Worm (Caenorhabditis elegans) whole organism, young adult: Measurements from ENCODE around the gene clec-223.

Experiments used
- B0019.2 ChIP-seq: fragments of 200-800 bp; sonication (Bioruptor generic); conservative IDR thresholded peaks from 2 replicates; pipeline ENCODE4 v1.3.6; 2022; ENCODE audit warnings: missing genetic modification reagents, missing genetic modification characterization, missing compliant biosample characterization
- C17E4.6 ChIP-seq: fragments of 200-800 bp; sonication (Bioruptor generic); IDR thresholded peaks from 2 replicates; pipeline ENCODE4 v1.3.6; 2022; ENCODE audit warnings: missing genetic modification reagents, missing genetic modification characterization, missing compliant biosample characterization
- D2030.7 ChIP-seq: fragments of 200-800 bp; sonication (Bioruptor generic); IDR thresholded peaks from 2 replicates; pipeline ENCODE4 v1.3.6; 2022; ENCODE audit warnings: missing genetic modification reagents, missing genetic modification characterization, missing compliant biosample characterization
- F10E7.11 ChIP-seq: sonication (generic microtip); optimal IDR thresholded peaks from 2 replicates; lab custom pipeline; 2017; ENCODE audit warnings: mild to moderate bottlenecking, missing genetic modification characterization, moderate library complexity, missing compliant biosample characterization
- F22D6.2 ChIP-seq: sonication (generic microtip); optimal IDR thresholded peaks from 2 replicates; lab custom pipeline; 2016; ENCODE audit warnings: mild to moderate bottlenecking, missing genetic modification characterization, missing compliant biosample characterization
- F33H1.4 ChIP-seq: fragments of 200-800 bp; sonication (Bioruptor generic); IDR thresholded peaks from 2 replicates; pipeline ENCODE4 v1.3.6; 2022; ENCODE audit warnings: missing genetic modification reagents, missing genetic modification characterization, missing compliant biosample characterization
- F49E8.2 ChIP-seq: sonication (generic microtip); optimal IDR thresholded peaks from 3 replicates; lab custom pipeline; 2017; ENCODE audit warnings: missing genetic modification characterization, mild to moderate bottlenecking, missing compliant biosample characterization, antibody characterized with exemption, moderate library complexity; ENCODE audit not compliant: insufficient read depth
- F55B11.4 ChIP-seq: sonication (generic microtip); optimal IDR thresholded peaks from 2 replicates; lab custom pipeline; 2016; ENCODE audit warnings: missing compliant biosample characterization, missing genetic modification characterization, borderline replicate concordance; ENCODE audit not compliant: insufficient read depth
- K12H6.12 ChIP-seq: fragments of 200-800 bp; sonication (Bioruptor generic); optimal IDR thresholded peaks from 2 replicates; lab custom pipeline; 2018; ENCODE audit warnings: mild to moderate bottlenecking, missing genetic modification characterization, missing compliant biosample characterization
- Y53F4B.3 ChIP-seq: fragments of 200-800 bp; sonication (Bioruptor generic); IDR thresholded peaks from 2 replicates; pipeline ENCODE4 v1.3.6; 2022; ENCODE audit warnings: missing genetic modification reagents, missing genetic modification characterization, missing compliant biosample characterization
- Y53G8AR.9 ChIP-seq: fragments of 200-800 bp; sonication (Bioruptor generic); conservative IDR thresholded peaks from 2 replicates; pipeline ENCODE4 v1.3.6; 2022; ENCODE audit warnings: missing genetic modification reagents, missing genetic modification characterization, missing compliant biosample characterization
- Y67H2A.10 ChIP-seq: fragments of 200-800 bp; sonication (Bioruptor generic); conservative IDR thresholded peaks from 2 replicates; pipeline ENCODE4 v1.3.6; 2022; ENCODE audit warnings: missing genetic modification reagents, missing genetic modification characterization, missing compliant biosample characterization
- Y95B8A.8 ChIP-seq: fragments of 200-800 bp; sonication (Bioruptor generic); IDR thresholded peaks from 2 replicates; pipeline ENCODE4 v1.3.6; 2022; ENCODE audit warnings: missing genetic modification reagents, missing genetic modification characterization, missing compliant biosample characterization
- ama-1 ChIP-seq, 3 experiments: fragments of 150-350 bp in 1 of 3; sonication (generic microtip) in 2 of 3; optimal IDR thresholded peaks; 2 replicates each; lab custom pipeline; 2014 to 2018; ENCODE audit warnings: missing biosample characterization in 2 of 3, missing genetic modification characterization in 2 of 3, missing genetic modification reagents in 2 of 3
- attf-3 ChIP-seq: fragments of 200-800 bp; sonication (Bioruptor generic); conservative IDR thresholded peaks from 2 replicates; pipeline ENCODE4 v1.3.6; 2022; ENCODE audit warnings: missing genetic modification reagents, missing genetic modification characterization, missing compliant biosample characterization
- bed-1 ChIP-seq: fragments of 200-800 bp; sonication (Bioruptor generic); IDR thresholded peaks from 2 replicates; pipeline ENCODE4 v1.3.6; 2022; ENCODE audit warnings: missing genetic modification reagents, missing genetic modification characterization, missing compliant biosample characterization
- bed-2 ChIP-seq: fragments of 200-800 bp; sonication (Bioruptor generic); IDR thresholded peaks from 2 replicates; pipeline ENCODE4 v1.3.6; 2022; ENCODE audit warnings: missing genetic modification reagents, missing genetic modification characterization, missing compliant biosample characterization
- dpl-1 ChIP-seq: fragments of 150-350 bp; optimal IDR thresholded peaks from 2 replicates; lab custom pipeline; 2014; ENCODE audit warnings: missing biosample characterization, missing genetic modification reagents, missing genetic modification characterization
- ekl-4 ChIP-seq: fragments of 200-800 bp; sonication (Bioruptor generic); IDR thresholded peaks from 2 replicates; pipeline ENCODE4 v1.3.6; 2022; ENCODE audit warnings: missing genetic modification reagents, missing genetic modification characterization, missing compliant biosample characterization
- hlh-12 ChIP-seq: sonication (generic microtip); optimal IDR thresholded peaks from 2 replicates; lab custom pipeline; 2016; ENCODE audit warnings: missing genetic modification characterization, missing compliant biosample characterization
- hsf-1 ChIP-seq: fragments of 200-800 bp; sonication (Bioruptor generic); IDR thresholded peaks from 2 replicates; pipeline ENCODE4 v1.3.6; 2022; ENCODE audit warnings: missing genetic modification reagents, missing genetic modification characterization, missing compliant biosample characterization
- lin-35 ChIP-seq, 3 experiments: fragments of 150-350 bp in 2 of 3; sonication (generic microtip) in 1 of 3; optimal IDR thresholded peaks; 2 replicates each; lab custom pipeline; 2014 to 2018; ENCODE audit warnings: missing biosample characterization in 3 of 3, missing genetic modification characterization in 3 of 3, missing genetic modification reagents in 3 of 3
- lsl-1 ChIP-seq: fragments of 200-800 bp; sonication (Bioruptor generic); optimal IDR thresholded peaks from 2 replicates; lab custom pipeline; 2018; ENCODE audit warnings: mild to moderate bottlenecking, missing genetic modification characterization, moderate library complexity, missing compliant biosample characterization
- lsy-27 ChIP-seq: sonication (generic microtip); optimal IDR thresholded peaks from 2 replicates; lab custom pipeline; 2017; ENCODE audit warnings: missing genetic modification characterization, mild to moderate bottlenecking, missing compliant biosample characterization, antibody characterized with exemption, missing genotype, borderline replicate concordance; ENCODE audit not compliant: insufficient read depth
- madf-3 ChIP-seq: fragments of 200-800 bp; sonication (Bioruptor generic); IDR thresholded peaks from 2 replicates; pipeline ENCODE4 v1.3.6; 2022; ENCODE audit warnings: missing genetic modification reagents, missing genetic modification characterization, missing compliant biosample characterization
- madf-6 ChIP-seq: fragments of 200-800 bp; sonication (Bioruptor generic); IDR thresholded peaks from 2 replicates; pipeline ENCODE4 v1.3.6; 2022; ENCODE audit warnings: missing genetic modification reagents, missing genetic modification characterization, missing compliant biosample characterization
- mcd-1 ChIP-seq: fragments of 200-800 bp; sonication (Bioruptor generic); IDR thresholded peaks from 2 replicates; pipeline ENCODE4 v1.3.6; 2022; ENCODE audit warnings: missing genetic modification reagents, missing genetic modification characterization, missing compliant biosample characterization
- nfya-1 ChIP-seq: sonication (generic microtip); optimal IDR thresholded peaks from 2 replicates; lab custom pipeline; 2017; ENCODE audit warnings: antibody characterized with exemption, missing compliant biosample characterization, missing genetic modification characterization, borderline replicate concordance; ENCODE audit not compliant: insufficient read depth
- nhr-27 ChIP-seq: fragments of 200-800 bp; sonication (Bioruptor generic); optimal IDR thresholded peaks from 2 replicates; lab custom pipeline; 2018; ENCODE audit warnings: mild to moderate bottlenecking, missing genetic modification characterization, moderate library complexity, missing compliant biosample characterization
- nhr-80 ChIP-seq: sonication (generic microtip); optimal IDR thresholded peaks from 2 replicates; lab custom pipeline; 2016; ENCODE audit warnings: missing genetic modification characterization, missing compliant biosample characterization
- pbrm-1 ChIP-seq: fragments of 200-800 bp; sonication (Bioruptor generic); IDR thresholded peaks from 2 replicates; pipeline ENCODE4 v1.3.6; 2022; ENCODE audit warnings: missing genetic modification reagents, missing genetic modification characterization, missing compliant biosample characterization
- rcor-1 ChIP-seq: fragments of 200-800 bp; sonication (Bioruptor generic); IDR thresholded peaks from 2 replicates; pipeline ENCODE4 v1.3.6; 2022; ENCODE audit warnings: missing genetic modification reagents, missing genetic modification characterization, missing compliant biosample characterization
- snpc-3.4 ChIP-seq: sonication (generic microtip); optimal IDR thresholded peaks from 2 replicates; lab custom pipeline; 2017; ENCODE audit warnings: missing genetic modification characterization, mild to moderate bottlenecking, missing compliant biosample characterization, antibody characterized with exemption, moderate library complexity, missing genotype, missing genetic modification reagents
- somi-1 ChIP-seq: fragments of 200-800 bp; sonication (Bioruptor generic); optimal IDR thresholded peaks from 2 replicates; lab custom pipeline; 2018; ENCODE audit warnings: mild to moderate bottlenecking, missing genetic modification characterization, missing compliant biosample characterization
- unc-130 ChIP-seq: sonication (generic microtip); optimal IDR thresholded peaks from 2 replicates; lab custom pipeline; 2016; ENCODE audit warnings: missing genetic modification reagents, missing genetic modification characterization, missing compliant biosample characterization
- xnd-1 ChIP-seq: sonication (generic microtip); optimal IDR thresholded peaks from 2 replicates; lab custom pipeline; 2016; ENCODE audit warnings: missing genotype, missing genetic modification reagents, missing genetic modification characterization, missing compliant biosample characterization
- ztf-6 ChIP-seq: fragments of 200-800 bp; sonication (Bioruptor generic); IDR thresholded peaks from 2 replicates; pipeline ENCODE4 v1.3.6; 2022; ENCODE audit warnings: missing genetic modification reagents, missing genetic modification characterization, missing compliant biosample characterization

The clec-223 gene

DNA sequence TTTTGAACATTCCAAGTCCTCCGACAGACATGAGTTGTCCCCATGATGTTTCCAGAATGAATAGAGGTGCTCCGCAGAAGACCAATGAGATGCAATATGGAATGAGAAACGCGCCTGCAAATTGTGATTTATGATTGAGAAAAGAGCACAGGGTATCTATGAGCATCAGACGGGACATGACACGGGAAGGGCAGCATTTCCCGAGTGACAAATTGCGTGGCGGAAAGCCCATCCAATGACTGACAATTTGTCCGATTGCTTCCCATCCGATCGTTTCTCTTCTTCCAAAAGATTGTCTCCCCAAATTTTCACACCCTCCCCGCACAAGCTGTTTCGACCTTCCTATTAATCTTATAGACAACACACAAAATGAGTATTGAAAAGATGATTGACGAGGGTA, 34.8 kb downstream of the clec-223 start:
- no peak for TF ChIP-seq lsy-27 (tag; lab: Kevin White, UChicago)
- TF ChIP-seq K12H6.12 (tag; lab: Kevin White, UChicago): no peak

DNA sequence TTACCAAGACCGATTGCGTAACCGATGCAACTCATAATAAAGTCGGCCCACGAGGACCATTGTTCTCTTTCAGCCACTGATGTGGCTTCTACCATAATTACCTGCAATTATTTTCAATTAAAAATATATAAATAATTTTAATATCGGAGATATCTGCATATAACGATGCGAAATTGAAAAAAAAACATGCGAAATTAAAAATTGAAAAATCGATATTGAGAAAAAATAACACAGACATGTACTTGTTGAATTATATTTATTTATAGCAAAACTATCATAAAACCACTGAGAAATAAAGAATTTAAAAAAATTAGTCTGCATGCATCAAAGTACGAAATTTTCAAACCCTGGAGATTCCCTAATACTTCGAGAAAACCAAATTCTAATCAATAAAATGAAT, 35.4 kb downstream of the clec-223 start, which contains the start of gene snf-11:
Gene snf-11 (minus strand): TSS at position 101 of the 400 bp plus-strand sequence.
- TF ChIP-seq lsy-27 (tag; lab: Kevin White, UChicago): no peak
- TF ChIP-seq nhr-27 (tag; lab: Kevin White, UChicago): no peak
- TF ChIP-seq unc-130: no peak

DNA sequence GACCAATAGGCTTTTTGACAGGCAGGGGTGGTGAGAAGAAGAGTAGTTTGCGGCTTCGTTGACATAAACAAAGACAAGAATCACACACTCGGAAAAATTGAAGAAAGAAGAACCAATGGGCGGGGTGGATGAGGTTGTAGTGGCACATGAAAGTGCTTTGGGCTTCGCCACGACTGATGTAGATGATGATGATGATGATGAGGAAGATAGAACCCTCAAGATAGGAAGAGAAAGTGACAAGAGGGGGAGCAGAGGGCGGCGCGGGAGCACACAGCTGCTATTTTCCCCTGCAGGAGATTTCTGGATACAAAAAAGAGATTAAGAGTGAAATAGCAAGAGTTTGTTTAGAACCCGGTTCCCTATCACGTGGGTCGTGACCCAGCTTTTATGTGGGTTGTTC, 36.0 kb downstream of the clec-223 start:
- TF ChIP-seq F55B11.4 (tag; lab: Kevin White, UChicago): no peak
- TF ChIP-seq madf-6: no peak
- TF ChIP-seq Y53F4B.3 (GFP tag; lab: Robert Waterston, UW): no peak
- no peak for TF ChIP-seq bed-1 (GFP tag; lab: Robert Waterston, UW)
- peak; percentile 15 for TF ChIP-seq somi-1 (GFP tag; lab: Kevin White, UChicago)
- TF ChIP-seq D2030.7 (GFP tag; lab: Robert Waterston, UW): no peak
- TF ChIP-seq hsf-1: no peak
- TF ChIP-seq snpc-3.4: no peak
- TF ChIP-seq ztf-6 (GFP tag; lab: Robert Waterston, UW): no peak
- TF ChIP-seq K12H6.12 (tag; lab: Kevin White, UChicago): peak; percentile 17

DNA sequence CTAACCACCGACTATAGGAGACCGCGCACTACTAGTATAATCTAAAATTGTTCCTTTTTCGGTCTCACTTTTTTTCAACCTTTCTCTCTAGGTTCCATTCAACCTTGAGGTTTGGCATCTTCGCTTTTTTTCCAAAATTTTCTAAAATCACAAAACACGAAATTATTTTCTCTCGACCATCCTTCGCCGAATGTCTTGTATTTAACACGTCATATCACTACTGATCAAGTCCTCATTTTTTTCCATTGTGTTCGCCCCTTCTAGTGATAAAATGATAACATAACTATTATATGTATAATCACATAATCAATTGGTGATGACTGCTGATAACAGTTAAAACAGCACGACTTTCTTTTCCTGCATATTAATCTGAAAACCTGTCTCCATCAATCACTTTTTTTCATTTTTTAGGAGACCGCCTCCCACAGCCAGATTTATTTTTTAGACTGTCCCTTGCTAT, 38.1 kb downstream of the clec-223 start, which contains the start of gene T03F7.7:
Gene T03F7.7 (plus strand): TSS at position 410 of the 460 bp plus-strand sequence.
- TF ChIP-seq hlh-12 (tag; lab: Kevin White, UChicago): no peak
- TF ChIP-seq F49E8.2: no peak
- no peak for TF ChIP-seq attf-3 (GFP tag; lab: Robert Waterston, UW)
- TF ChIP-seq ama-1 (optimal IDR thresholded peaks at IDR 0.05; lab: Kevin White, UChicago): no peak
- TF ChIP-seq ama-1 (GFP tag; optimal IDR thresholded peaks at IDR 0.05; lab: Kevin White, UChicago): no peak
- no peak for TF ChIP-seq xnd-1 (tag; lab: Kevin White, UChicago)
- TF ChIP-seq B0019.2 (GFP tag; lab: Robert Waterston, UW): no peak
- TF ChIP-seq rcor-1: no peak
- peak; percentile 92 for TF ChIP-seq nhr-80 (tag; lab: Kevin White, UChicago)

- TF ChIP-seq bed-2 (GFP tag; lab: Robert Waterston, UW): no peak
- no peak for TF ChIP-seq madf-3
- TF ChIP-seq F22D6.2 (tag; lab: Kevin White, UChicago): no peak
- no peak for TF ChIP-seq F33H1.4 (GFP tag; lab: Robert Waterston, UW)
- no peak for TF ChIP-seq mcd-1 (GFP tag; lab: Robert Waterston, UW)
- TF ChIP-seq unc-130: no peak
- TF ChIP-seq Y53G8AR.9: no peak
- TF ChIP-seq, all 124 proteins: peak for 0
These were observed 40.0 kb downstream of the clec-223 start for ce11 chrV:11312904-11313303.

DNA sequence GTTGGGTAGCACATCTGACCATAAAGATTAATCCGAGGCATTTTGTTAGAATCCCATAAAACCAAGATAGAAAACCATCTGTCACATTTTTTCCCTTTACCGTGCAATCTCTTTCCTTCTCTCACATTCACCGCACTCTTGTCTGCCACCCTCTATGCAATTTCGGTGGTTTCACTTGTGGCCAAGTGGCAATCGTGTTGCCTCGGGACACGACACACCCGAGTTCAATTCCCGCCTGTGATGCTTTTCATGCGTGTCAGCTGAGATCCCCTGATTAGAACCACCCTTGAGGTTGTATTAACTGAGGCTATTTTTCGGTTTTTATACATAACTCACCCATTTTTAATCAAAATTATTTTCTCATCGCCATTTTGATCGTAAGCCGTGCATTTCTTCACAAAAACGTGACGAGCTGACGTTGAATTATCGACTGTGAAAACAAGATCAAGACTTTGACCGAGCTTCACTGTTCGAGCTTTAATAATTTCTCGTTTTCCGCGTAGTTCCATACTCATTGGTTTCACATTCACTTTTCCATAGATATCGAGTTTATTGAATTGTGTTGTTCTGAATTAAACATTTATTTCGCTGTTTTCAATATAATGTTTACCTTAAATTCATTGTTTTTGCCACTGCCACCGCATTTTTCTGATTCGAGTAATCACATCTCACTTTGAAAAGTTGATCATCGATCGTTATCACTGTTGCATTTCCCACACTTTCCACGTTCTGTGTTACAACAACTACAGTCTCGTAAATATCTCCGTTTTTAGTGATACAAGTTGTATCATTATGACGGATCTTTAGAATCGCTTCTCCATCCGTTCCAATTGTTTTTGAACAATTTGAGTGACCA, 41.3 kb downstream of the clec-223 start:
- peak; percentile 80 for TF ChIP-seq attf-3 (GFP tag; lab: Robert Waterston, UW)
- TF ChIP-seq C17E4.6 (GFP tag; lab: Robert Waterston, UW): peak; percentile 94
- peak; percentile 22 to 87 (median 61) for TF ChIP-seq lin-35 (GFP tag; optimal IDR thresholded peaks at IDR 0.05; lab: Kevin White, UChicago)
- TF ChIP-seq B0019.2 (GFP tag; lab: Robert Waterston, UW): peak; percentile 87
- peak; percentile 99 for TF ChIP-seq F10E7.11 (tag; lab: Kevin White, UChicago)
- TF ChIP-seq ekl-4: peak; percentile 95
- TF ChIP-seq lsl-1 (GFP tag; lab: Kevin White, UChicago): peak; percentile 74
- peak; percentile 61 for TF ChIP-seq dpl-1 (GFP tag; lab: Kevin White, UChicago)
- TF ChIP-seq nfya-1: no peak
- TF ChIP-seq Y95B8A.8: peak; percentile 94
- TF ChIP-seq pbrm-1 (GFP tag; lab: Robert Waterston, UW): peak; percentile 94
- TF ChIP-seq Y67H2A.10: peak; percentile 88
